Fruit fly (Drosophila melanogaster): ENCODE measurements around the gene Cpr62Bc.

Cpr62Bc gene

dm6 chr3L:1818834-1819233 is 23.1 kb downstream of the Cpr62Bc start:
- TF ChIP-seq CG4318 (GFP tag; optimal IDR thresholded peaks at IDR 0.05) (no peak), CG1621 (tag; optimal IDR thresholded peaks at IDR 0.05) (peak; percentile 1), dsx (GFP tag; optimal IDR thresholded peaks at IDR 0.05; ENCODE audit: poor library complexity, severe bottlenecking) (peak; percentile 59), svp (GFP tag) (peak; percentile 11)

- no peak for TF ChIP-seq CG3919 (GFP tag; optimal IDR thresholded peaks at IDR 0.05)
- no peak for TF ChIP-seq Sox15 (GFP tag; optimal IDR thresholded peaks at IDR 0.05)
- TF ChIP-seq pdm3 (GFP tag; optimal IDR thresholded peaks at IDR 0.05): no peak
- TF ChIP-seq fkh (GFP tag; optimal IDR thresholded peaks at IDR 0.05): no peak
Observed at dm6 chr3L:1817405-1817804, 24.5 kb downstream of the Cpr62Bc start.

- no peak for TF ChIP-seq CG34406 (GFP tag; optimal IDR thresholded peaks at IDR 0.05)
- no peak for TF ChIP-seq CG6808 (GFP tag; optimal IDR thresholded peaks at IDR 0.05)
- TF ChIP-seq CG15336 (GFP tag; IDR thresholded peaks at IDR 0.05): no peak
- TF ChIP-seq Gug (GFP tag; IDR thresholded peaks at IDR 0.05): no peak
Observed at dm6 chr3L:1816614-1817013, 25.3 kb downstream of the Cpr62Bc start.

- no peak for TF ChIP-seq CG11902 (GFP tag; optimal IDR thresholded peaks at IDR 0.05)
- TF ChIP-seq spab (GFP tag; optimal IDR thresholded peaks at IDR 0.05): peak; percentile 87
- TF ChIP-seq Sox15 (GFP tag; optimal IDR thresholded peaks at IDR 0.05): no peak
- no peak for TF ChIP-seq pdm3 (GFP tag; optimal IDR thresholded peaks at IDR 0.05)
- TF ChIP-seq CG6854 (GFP tag; optimal IDR thresholded peaks at IDR 0.05): peak; percentile 81
- TF ChIP-seq CG11762 (GFP tag; optimal IDR thresholded peaks at IDR 0.05; ENCODE audit: insufficient read depth): no peak
- no peak for TF ChIP-seq fkh (GFP tag; optimal IDR thresholded peaks at IDR 0.05)
- peak; percentile 42 for TF ChIP-seq vri (GFP tag; optimal IDR thresholded peaks at IDR 0.05)
- TF ChIP-seq CG8119 (GFP tag; IDR thresholded peaks at IDR 0.05): peak; percentile 86
- TF ChIP-seq CG6276 (GFP tag; optimal IDR thresholded peaks at IDR 0.05): peak; percentile 88
- no peak for TF ChIP-seq topi (GFP tag; optimal IDR thresholded peaks at IDR 0.05)
- peak; percentile 82 for TF ChIP-seq Blimp-1 (GFP tag; optimal IDR thresholded peaks at IDR 0.05)
- peak; percentile 14 for TF ChIP-seq Eip93F (GFP tag; optimal IDR thresholded peaks at IDR 0.05)
- TF ChIP-seq ss (GFP tag; optimal IDR thresholded peaks at IDR 0.05): peak; percentile 96 to 97
- peak; percentile 95 for TF ChIP-seq CG6808 (GFP tag; optimal IDR thresholded peaks at IDR 0.05)
- no peak for TF ChIP-seq CG7368 (GFP tag; optimal IDR thresholded peaks at IDR 0.05)
- peak; percentile 50 for TF ChIP-seq Eip75B (GFP tag; optimal IDR thresholded peaks at IDR 0.05)
- no peak for TF ChIP-seq lz (GFP tag; optimal IDR thresholded peaks at IDR 0.05)
- TF ChIP-seq CG8319 (GFP tag; optimal IDR thresholded peaks at IDR 0.05): no peak
- no peak for TF ChIP-seq CG4318 (GFP tag; optimal IDR thresholded peaks at IDR 0.05)
- no peak for TF ChIP-seq OdsH (GFP tag; optimal IDR thresholded peaks at IDR 0.05)
- peak; percentile 24 for TF ChIP-seq CG6792 (GFP tag; optimal IDR thresholded peaks at IDR 0.05)
- TF ChIP-seq CG8632 (GFP tag; optimal IDR thresholded peaks at IDR 0.05): peak; percentile 28
- no peak for TF ChIP-seq Hr39 (GFP tag; optimal IDR thresholded peaks at IDR 0.05)
- peak; percentile 89 for TF ChIP-seq eg (GFP tag; IDR thresholded peaks at IDR 0.05)
- TF ChIP-seq CG15336 (GFP tag; IDR thresholded peaks at IDR 0.05): peak; percentile 82
- peak; percentile 0 for TF ChIP-seq Sox14 (GFP tag; optimal IDR thresholded peaks at IDR 0.05)
- TF ChIP-seq Met (GFP tag; optimal IDR thresholded peaks at IDR 0.05): peak; percentile 43
- peak; percentile 37 for TF ChIP-seq Sox102F (GFP tag; optimal IDR thresholded peaks at IDR 0.05)
- TF ChIP-seq CG10669 (GFP tag; optimal IDR thresholded peaks at IDR 0.05): peak; percentile 81
- TF ChIP-seq CG10631 (GFP tag; optimal IDR thresholded peaks at IDR 0.05): no peak
- TF ChIP-seq cyc (GFP tag; optimal IDR thresholded peaks at IDR 0.05): no peak
- TF ChIP-seq CG6163 (GFP tag; IDR thresholded peaks at IDR 0.05): peak; percentile 90
- peak; percentile 97 for TF ChIP-seq CG9139 (GFP tag; optimal IDR thresholded peaks at IDR 0.05)
- TF ChIP-seq acj6 (GFP tag; optimal IDR thresholded peaks at IDR 0.05): no peak
- TF ChIP-seq Gug (GFP tag; IDR thresholded peaks at IDR 0.05): 0 out of 2 replicates have a peak, but pooled peaks have one; percentile 20
- peak; percentile 53 for TF ChIP-seq fd59A (GFP tag; optimal IDR thresholded peaks at IDR 0.05)
- peak in 1 of 2 experiments; percentile 52 for TF ChIP-seq salr (GFP tag; optimal IDR thresholded peaks at IDR 0.05)
- peak; percentile 76 for TF ChIP-seq net (GFP tag; optimal IDR thresholded peaks at IDR 0.05)
- TF ChIP-seq CG34406 (GFP tag; optimal IDR thresholded peaks at IDR 0.05): peak; percentile 36
- TF ChIP-seq dac (GFP tag; optimal IDR thresholded peaks at IDR 0.05): no peak
Observed at dm6 chr3L:1810288-1810687, 31.6 kb downstream of the Cpr62Bc start, which contains the start of gene GV1. TSS of gene GV1 (plus strand) at chr3L:1810588.

Measured in whole organism, prepupa.